Worm (Caenorhabditis elegans) whole organism, L3 larva: ENCODE results near the gene gss-1.

Experiments
- nhr-237 ChIP-seq: fragments of 150-350 bp; optimal IDR thresholded peaks from 2 replicates; lab custom pipeline; 2014; ENCODE audit warnings: missing biosample characterization, missing genetic modification characterization
- nhr-77 ChIP-seq: fragments of 150-350 bp; optimal IDR thresholded peaks from 2 replicates; lab custom pipeline; 2014; ENCODE audit warnings: missing biosample characterization, missing genetic modification characterization
- unc-62 ChIP-seq: fragments of 150-350 bp; sonication (generic microtip); optimal IDR thresholded peaks from 4 replicates; lab custom pipeline; 2014; ENCODE audit warnings: missing biosample characterization, missing genetic modification reagents, missing genetic modification characterization

DNA sequence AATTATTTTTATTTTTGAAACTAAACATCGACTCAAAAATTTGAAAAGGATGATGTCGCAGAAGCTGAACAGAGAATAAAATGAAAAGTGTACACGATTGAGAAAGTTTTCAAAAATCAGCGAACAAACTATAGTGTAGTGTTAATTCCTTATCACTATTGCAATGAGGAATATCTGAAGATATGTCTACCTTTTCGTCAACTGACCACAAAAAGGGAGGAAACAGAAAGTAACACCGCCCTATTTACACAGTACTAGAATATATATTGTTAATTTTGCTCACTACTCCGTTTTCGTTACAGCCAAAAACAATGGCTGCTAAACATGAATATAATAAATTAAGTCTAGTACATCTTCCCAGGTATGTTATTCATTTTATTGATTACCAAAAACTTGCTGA, 31.7 kb upstream of the gss-1 start, which contains the start of gene chil-18:
- TF ChIP-seq nhr-77: no peak
- no peak for TF ChIP-seq nhr-237 (tag; lab: Kevin White, UChicago)
- TF ChIP-seq unc-62 (GFP tag; lab: Kevin White, UChicago): no peak
